Worm (Caenorhabditis elegans) whole organism, L4 larva: ENCODE measurements around the gene C55A1.6.

Experiments
- T20F7.1 ChIP-seq: fragments of 200-800 bp; sonication (Bioruptor generic); optimal IDR thresholded peaks from 2 replicates; lab custom pipeline; 2018; ENCODE audit warnings: mild to moderate bottlenecking, missing genetic modification characterization, missing compliant biosample characterization
- egl-43 ChIP-seq: fragments of 200-800 bp; sonication (Bioruptor generic); IDR thresholded peaks from 2 replicates; pipeline ENCODE4 v1.3.6; 2022; ENCODE audit warnings: missing genetic modification reagents, missing genetic modification characterization, missing compliant biosample characterization
- fos-1 ChIP-seq: fragments of 150-350 bp; optimal IDR thresholded peaks from 2 replicates; lab custom pipeline; 2014; ENCODE audit warnings: missing biosample characterization, missing genetic modification characterization
- lin-13 ChIP-seq: fragments of 150-350 bp; optimal IDR thresholded peaks from 2 replicates; lab custom pipeline; 2014; ENCODE audit warnings: missing biosample characterization, missing genetic modification reagents, missing genetic modification characterization
- lin-39 ChIP-seq: fragments of 150-350 bp; optimal IDR thresholded peaks from 2 replicates; lab custom pipeline; 2014; ENCODE audit warnings: missing biosample characterization, missing genetic modification reagents, missing genetic modification characterization
- mdl-1 ChIP-seq, 2 experiments: fragments of 150-350 bp in 1 of 2; sonication (generic microtip) in 1 of 2; optimal IDR thresholded peaks; 2 replicates each; lab custom pipeline; 2014 to 2017; ENCODE audit warnings: missing biosample characterization in 2 of 2, missing genetic modification characterization in 2 of 2
- nhr-11 ChIP-seq: fragments of 150-350 bp; optimal IDR thresholded peaks from 2 replicates; lab custom pipeline; 2014; ENCODE audit warnings: missing biosample characterization, missing genetic modification characterization
- nhr-25 ChIP-seq: sonication (generic microtip); optimal IDR thresholded peaks from 2 replicates; lab custom pipeline; 2017; ENCODE audit warnings: missing genetic modification characterization, mild to moderate bottlenecking, missing compliant biosample characterization, antibody characterized with exemption, moderate library complexity, borderline replicate concordance; ENCODE audit not compliant: insufficient read depth
- nhr-28 ChIP-seq: fragments of 150-350 bp; optimal IDR thresholded peaks from 2 replicates; lab custom pipeline; 2014; ENCODE audit warnings: missing biosample characterization, missing genetic modification characterization
- nhr-42 ChIP-seq: fragments of 200-800 bp; sonication (Bioruptor generic); IDR thresholded peaks from 2 replicates; pipeline ENCODE4 v1.3.6; 2022; ENCODE audit warnings: missing genetic modification characterization, missing compliant biosample characterization
- nhr-6 ChIP-seq: fragments of 150-350 bp; optimal IDR thresholded peaks from 2 replicates; lab custom pipeline; 2014; ENCODE audit warnings: missing biosample characterization, missing genetic modification characterization
- pqm-1 ChIP-seq: sonication (generic microtip); optimal IDR thresholded peaks from 2 replicates; lab custom pipeline; 2017; ENCODE audit warnings: missing biosample characterization, missing genetic modification characterization
- unc-62 ChIP-seq, 3 experiments: fragments of 150-350 bp in 1 of 3; sonication (generic microtip); optimal IDR thresholded peaks in 2 of 3; peaks in 1 of 3; 1 replicate in 1 of 3; 2 replicates in 2 of 3; lab custom pipeline; 2014 to 2017; ENCODE audit warnings: missing biosample characterization in 3 of 3, missing genetic modification characterization in 3 of 3, missing genetic modification reagents in 3 of 3, missing genotype in 1 of 3
- vab-7 ChIP-seq: fragments of 200-800 bp; sonication (Bioruptor generic); IDR thresholded peaks from 2 replicates; pipeline ENCODE4 v1.3.6; 2022; ENCODE audit warnings: missing genetic modification reagents, missing genetic modification characterization, missing compliant biosample characterization

ce11 chrV:15652147-15652546 is 4.3 kb downstream of the C55A1.6 start:
- TF ChIP-seq nhr-42 (GFP tag; lab: Robert Waterston, UW): no peak
- TF ChIP-seq lin-39: no peak
- no peak for TF ChIP-seq T20F7.1
- no peak for TF ChIP-seq lin-13 (GFP tag; lab: Kevin White, UChicago)
- TF ChIP-seq nhr-11: no peak
- no peak for TF ChIP-seq vab-7
- TF ChIP-seq fos-1 (tag; lab: Kevin White, UChicago): no peak
- TF ChIP-seq pqm-1 (tag; lab: Kevin White, UChicago): no peak
- TF ChIP-seq unc-62 (GFP tag; optimal IDR thresholded peaks at IDR 0.05 in 1 of 2; lab: Kevin White, UChicago): no peak
- TF ChIP-seq unc-62 (tag; optimal IDR thresholded peaks at IDR 0.05; lab: Kevin White, UChicago): no peak
- TF ChIP-seq nhr-28 (tag; lab: Kevin White, UChicago): no peak
- no peak for TF ChIP-seq mdl-1 (tag; optimal IDR thresholded peaks at IDR 0.05; lab: Kevin White, UChicago)
- no peak for TF ChIP-seq nhr-25 (tag; lab: Kevin White, UChicago)
- TF ChIP-seq egl-43 (GFP tag; lab: Robert Waterston, UW): 0 out of 2 replicates have a peak, but pooled peaks have one; percentile 44
- TF ChIP-seq nhr-6: no peak
